Fruit fly (Drosophila melanogaster): Measurements from ENCODE around the gene Rsph9.

Rsph9 gene

dm6 chr2L:17448435-17448834 is 36.0 kb upstream of the Rsph9 start (continued):
- TF ChIP-seq Six4 (GFP tag; optimal IDR thresholded peaks at IDR 0.05) (no peak), CG3163 (GFP tag; optimal IDR thresholded peaks at IDR 0.05) (no peak), Fer3 (tag; optimal IDR thresholded peaks at IDR 0.05) (no peak), CG8281 (tag; optimal IDR thresholded peaks at IDR 0.05) (no peak), tgo (GFP tag; IDR thresholded peaks at IDR 0.05) (no peak), Sin3A (optimal IDR thresholded peaks at IDR 0.05) (no peak), ssp (GFP tag; IDR thresholded peaks at IDR 0.05) (no peak), CG13624 (GFP tag; optimal IDR thresholded peaks at IDR 0.05) (no peak), Dfd (GFP tag; optimal IDR thresholded peaks at IDR 0.05) (no peak), en (GFP tag; optimal IDR thresholded peaks at IDR 0.05) (no peak), fd102C (GFP tag; optimal IDR thresholded peaks at IDR 0.05) (no peak), CG10209 (GFP tag; optimal IDR thresholded peaks at IDR 0.05) (peak; percentile 1), fd96Cb (tag; optimal IDR thresholded peaks at IDR 0.05) (no peak), exex (tag; optimal IDR thresholded peaks at IDR 0.05) (peak; percentile 16), ham (GFP tag; IDR thresholded peaks at IDR 0.05) (no peak), ATbp (GFP tag; optimal IDR thresholded peaks at IDR 0.05) (peak; percentile 26), croc (GFP tag; conservative IDR thresholded peaks at IDR 0.05) (no peak), nerfin-1 (tag; optimal IDR thresholded peaks at IDR 0.05) (no peak), CG13287 (GFP tag; IDR thresholded peaks at IDR 0.05; ENCODE audit: partially characterized antibody) (no peak; the same call in 1 of the 2 replicates), CG6175 (GFP tag; IDR thresholded peaks at IDR 0.05) (no peak), CG2116 (GFP tag; optimal IDR thresholded peaks at IDR 0.05) (no peak), sisA (GFP tag; IDR thresholded peaks at IDR 0.05) (no peak), CG7357 (GFP tag; IDR thresholded peaks at IDR 0.05) (no peak), schlank (tag; optimal IDR thresholded peaks at IDR 0.05) (no peak), Mrtf (GFP tag; IDR thresholded peaks at IDR 0.05) (no peak), Usf (GFP tag; optimal IDR thresholded peaks at IDR 0.05) (no peak), otp (GFP tag; IDR thresholded peaks at IDR 0.05) (0 out of 3 replicates have a peak, but pooled peaks have one; percentile 32), CG1792 (GFP tag; optimal IDR thresholded peaks at IDR 0.05) (no peak), NK7.1 (GFP tag; optimal IDR thresholded peaks at IDR 0.05) (no peak), Opbp (GFP tag; IDR thresholded peaks at IDR 0.05; ENCODE audit: partially characterized antibody) (no peak), CG17186 (GFP tag; optimal IDR thresholded peaks at IDR 0.05) (no peak), rib (GFP tag; IDR thresholded peaks at IDR 0.05) (no peak; the same call in 1 of the 2 replicates), CG17568 (GFP tag; optimal IDR thresholded peaks at IDR 0.05) (no peak), CG11093 (GFP tag; IDR thresholded peaks at IDR 0.05) (no peak), CG12942 (GFP tag; optimal IDR thresholded peaks at IDR 0.05) (no peak), CG34376 (GFP tag; optimal IDR thresholded peaks at IDR 0.05) (peak; percentile 31), NC2α (GFP tag; optimal IDR thresholded peaks at IDR 0.05) (no peak), hth (optimal IDR thresholded peaks at IDR 0.05) (no peak), kni (GFP tag; optimal IDR thresholded peaks at IDR 0.05) (no peak), emc (GFP tag; optimal IDR thresholded peaks at IDR 0.05) (no peak), luna (GFP tag; optimal IDR thresholded peaks at IDR 0.05) (no peak), sc (optimal IDR thresholded peaks at IDR 0.05) (no peak), sc (GFP tag; optimal IDR thresholded peaks at IDR 0.05) (no peak), CG10959 (GFP tag; IDR thresholded peaks at IDR 0.05) (no peak), bowl (GFP tag; IDR thresholded peaks at IDR 0.05) (no peak)
